Fruit fly (Drosophila melanogaster) whole organism, adult: ENCODE measurements around the gene CG42655.

ENCODE experiments used
- CG14711 ChIP-seq: fragments of 200-800 bp; sonication (Bioruptor generic); optimal IDR thresholded peaks from 2 replicates; lab custom pipeline; 2018; ENCODE audit warnings: missing biosample characterization, mild to moderate bottlenecking, missing genetic modification characterization, moderate library complexity
- Clk ChIP-seq: fragments of 200-800 bp; sonication (Bioruptor generic); optimal IDR thresholded peaks from 2 replicates; lab custom pipeline; 2017; ENCODE audit warnings: missing biosample characterization, missing genetic modification characterization
- cnc ChIP-seq, 2 experiments: fragments of >200 bp; optimal IDR thresholded peaks; 2 replicates each; lab custom pipeline; 2017

dm6 chr3L:19906148-19906752 lies 47.3 kb downstream of the CG42655 start:
- TF ChIP-seq CG14711 (tag; lab: Kevin White, UChicago), result peak; percentile 61
- no peak for TF ChIP-seq Clk (GFP tag; lab: Kevin White, UChicago)
- TF ChIP-seq cnc (optimal IDR thresholded peaks at IDR 0.05; lab: Kevin White, UChicago), result no peak
